Worm (Caenorhabditis elegans) whole organism, young adult: ENCODE measurements around the gene Y39B6A.10.

ENCODE experiments used
- B0336.3 ChIP-seq: fragments of 200-800 bp; sonication (Bioruptor generic); IDR thresholded peaks from 2 replicates; pipeline ENCODE4 v1.3.6; 2022; ENCODE audit warnings: missing genetic modification characterization, missing compliant biosample characterization
- F37B4.10 ChIP-seq: fragments of 200-800 bp; sonication (Bioruptor generic); IDR thresholded peaks from 2 replicates; pipeline ENCODE4 v1.3.6; 2022; ENCODE audit warnings: missing genetic modification characterization, missing compliant biosample characterization
- F55B11.4 ChIP-seq: sonication (generic microtip); optimal IDR thresholded peaks from 2 replicates; lab custom pipeline; 2016; ENCODE audit warnings: missing compliant biosample characterization, missing genetic modification characterization, borderline replicate concordance; ENCODE audit not compliant: insufficient read depth
- Y56A3A.18 ChIP-seq: fragments of 200-800 bp; sonication (Bioruptor generic); IDR thresholded peaks from 2 replicates; pipeline ENCODE4 v1.3.6; 2022; ENCODE audit warnings: missing genetic modification reagents, missing genetic modification characterization, missing compliant biosample characterization
- Y67H2A.10 ChIP-seq: fragments of 200-800 bp; sonication (Bioruptor generic); conservative IDR thresholded peaks from 2 replicates; pipeline ENCODE4 v1.3.6; 2022; ENCODE audit warnings: missing genetic modification reagents, missing genetic modification characterization, missing compliant biosample characterization
- aptf-2 ChIP-seq: fragments of 200-800 bp; sonication (Bioruptor generic); conservative IDR thresholded peaks from 2 replicates; pipeline ENCODE4 v1.3.6; 2022; ENCODE audit warnings: missing genetic modification reagents, missing genetic modification characterization, missing compliant biosample characterization
- aptf-3 ChIP-seq: fragments of 200-800 bp; sonication (Bioruptor generic); IDR thresholded peaks from 2 replicates; pipeline ENCODE4 v1.3.6; 2022; ENCODE audit warnings: missing genetic modification characterization, missing compliant biosample characterization
- atf-7 ChIP-seq: sonication (generic microtip); optimal IDR thresholded peaks from 2 replicates; lab custom pipeline; 2017; ENCODE audit warnings: mild to moderate bottlenecking, missing genetic modification characterization, missing compliant biosample characterization
- bed-1 ChIP-seq: fragments of 200-800 bp; sonication (Bioruptor generic); IDR thresholded peaks from 2 replicates; pipeline ENCODE4 v1.3.6; 2022; ENCODE audit warnings: missing genetic modification reagents, missing genetic modification characterization, missing compliant biosample characterization
- cebp-1 ChIP-seq, 2 experiments: fragments of 200-800 bp in 1 of 2; sonication (Bioruptor generic) in 1 of 2; sonication (generic microtip) in 1 of 2; IDR thresholded peaks in 1 of 2; optimal IDR thresholded peaks in 1 of 2; 2 replicates each; pipeline versions ENCODE4 v1.3.6 to Lab custom; 2017 to 2022; ENCODE audit warnings: missing compliant biosample characterization in 2 of 2, missing genetic modification characterization in 2 of 2, mild to moderate bottlenecking in 1 of 2, missing genetic modification reagents in 1 of 2, moderate library complexity in 1 of 2
- ceh-27 ChIP-seq: fragments of 200-800 bp; sonication (Bioruptor generic); optimal IDR thresholded peaks from 2 replicates; lab custom pipeline; 2018; ENCODE audit warnings: mild to moderate bottlenecking, missing genetic modification characterization, moderate library complexity, missing compliant biosample characterization
- chd-7 ChIP-seq: sonication (generic microtip); optimal IDR thresholded peaks from 2 replicates; lab custom pipeline; 2016; ENCODE audit warnings: mild to moderate bottlenecking, missing genetic modification characterization, moderate library complexity, missing compliant biosample characterization
- die-1 ChIP-seq: sonication (generic microtip); optimal IDR thresholded peaks from 2 replicates; lab custom pipeline; 2016; ENCODE audit warnings: missing genotype, mild to moderate bottlenecking, missing genetic modification characterization, missing compliant biosample characterization
- egl-18 ChIP-seq: fragments of 200-800 bp; sonication (Bioruptor generic); IDR thresholded peaks from 2 replicates; pipeline ENCODE4 v1.3.6; 2022; ENCODE audit warnings: missing genetic modification reagents, missing genetic modification characterization, missing compliant biosample characterization
- egl-44 ChIP-seq: fragments of 200-800 bp; sonication (Bioruptor generic); IDR thresholded peaks from 2 replicates; pipeline ENCODE4 v1.3.6; 2022; ENCODE audit warnings: missing genetic modification reagents, missing genetic modification characterization, missing compliant biosample characterization
- ets-4 ChIP-seq: fragments of 200-800 bp; sonication (Bioruptor generic); optimal IDR thresholded peaks from 2 replicates; lab custom pipeline; 2018; ENCODE audit warnings: mild to moderate bottlenecking, missing genetic modification characterization, missing compliant biosample characterization
- hlh-26 ChIP-seq: fragments of 200-800 bp; sonication (Bioruptor generic); conservative IDR thresholded peaks from 2 replicates; pipeline ENCODE4 v1.3.6; 2022; ENCODE audit warnings: missing genetic modification reagents, missing genetic modification characterization, missing compliant biosample characterization
- hrde-1 ChIP-seq: sonication (generic microtip); optimal IDR thresholded peaks from 2 replicates; lab custom pipeline; 2016; ENCODE audit warnings: missing genetic modification characterization, mild to moderate bottlenecking, missing compliant biosample characterization, moderate library complexity, missing genotype, missing genetic modification reagents, borderline replicate concordance
- hsf-1 ChIP-seq: fragments of 200-800 bp; sonication (Bioruptor generic); IDR thresholded peaks from 2 replicates; pipeline ENCODE4 v1.3.6; 2022; ENCODE audit warnings: missing genetic modification reagents, missing genetic modification characterization, missing compliant biosample characterization
- lag-1 ChIP-seq: fragments of 200-800 bp; sonication (Bioruptor generic); IDR thresholded peaks from 2 replicates; pipeline ENCODE4 v1.3.6; 2022; ENCODE audit warnings: missing genetic modification reagents, missing genetic modification characterization, missing compliant biosample characterization
- let-526 ChIP-seq: fragments of 200-800 bp; sonication (Bioruptor generic); IDR thresholded peaks from 2 replicates; pipeline ENCODE4 v1.3.6; 2022; ENCODE audit warnings: missing genetic modification reagents, missing genetic modification characterization, missing compliant biosample characterization
- lir-1 ChIP-seq: fragments of 200-800 bp; sonication (Bioruptor generic); conservative IDR thresholded peaks from 2 replicates; pipeline ENCODE4 v1.3.6; 2022; ENCODE audit warnings: missing genetic modification reagents, missing genetic modification characterization, missing compliant biosample characterization
- lsy-27 ChIP-seq: sonication (generic microtip); optimal IDR thresholded peaks from 2 replicates; lab custom pipeline; 2017; ENCODE audit warnings: missing genetic modification characterization, mild to moderate bottlenecking, missing compliant biosample characterization, antibody characterized with exemption, missing genotype, borderline replicate concordance; ENCODE audit not compliant: insufficient read depth
- madf-10 ChIP-seq: sonication (generic microtip); optimal IDR thresholded peaks from 2 replicates; lab custom pipeline; 2016; ENCODE audit warnings: mild to moderate bottlenecking, missing genetic modification characterization, missing compliant biosample characterization
- madf-6 ChIP-seq: fragments of 200-800 bp; sonication (Bioruptor generic); IDR thresholded peaks from 2 replicates; pipeline ENCODE4 v1.3.6; 2022; ENCODE audit warnings: missing genetic modification reagents, missing genetic modification characterization, missing compliant biosample characterization
- mcd-1 ChIP-seq: fragments of 200-800 bp; sonication (Bioruptor generic); IDR thresholded peaks from 2 replicates; pipeline ENCODE4 v1.3.6; 2022; ENCODE audit warnings: missing genetic modification reagents, missing genetic modification characterization, missing compliant biosample characterization
- nfya-1 ChIP-seq: sonication (generic microtip); optimal IDR thresholded peaks from 2 replicates; lab custom pipeline; 2017; ENCODE audit warnings: antibody characterized with exemption, missing compliant biosample characterization, missing genetic modification characterization, borderline replicate concordance; ENCODE audit not compliant: insufficient read depth
- nfyb-1 ChIP-seq: fragments of 200-800 bp; sonication (Bioruptor generic); IDR thresholded peaks from 2 replicates; pipeline ENCODE4 v1.3.6; 2022; ENCODE audit warnings: missing genetic modification reagents, missing genetic modification characterization, missing compliant biosample characterization
- nhr-179 ChIP-seq: sonication (generic microtip); optimal IDR thresholded peaks from 2 replicates; lab custom pipeline; 2016; ENCODE audit warnings: mild to moderate bottlenecking, missing genetic modification characterization, missing compliant biosample characterization
- nhr-80 ChIP-seq: sonication (generic microtip); optimal IDR thresholded peaks from 2 replicates; lab custom pipeline; 2016; ENCODE audit warnings: missing genetic modification characterization, missing compliant biosample characterization
- nhr-90 ChIP-seq: sonication (generic microtip); optimal IDR thresholded peaks from 2 replicates; lab custom pipeline; 2016; ENCODE audit warnings: missing genotype, mild to moderate bottlenecking, missing genetic modification characterization, missing compliant biosample characterization
- repo-1 ChIP-seq: sonication (generic microtip); optimal IDR thresholded peaks from 2 replicates; lab custom pipeline; 2017; ENCODE audit warnings: mild to moderate bottlenecking, missing genetic modification characterization, missing compliant biosample characterization
- snpc-1.1 ChIP-seq: sonication (generic microtip); optimal IDR thresholded peaks from 2 replicates; lab custom pipeline; 2017; ENCODE audit warnings: missing genetic modification characterization, mild to moderate bottlenecking, missing compliant biosample characterization, antibody characterized with exemption, moderate library complexity, missing genotype, missing genetic modification reagents; ENCODE audit not compliant: insufficient read depth
- snpc-1.3 ChIP-seq: sonication (generic microtip); optimal IDR thresholded peaks from 2 replicates; lab custom pipeline; 2017; ENCODE audit warnings: missing genetic modification characterization, mild to moderate bottlenecking, missing compliant biosample characterization, antibody characterized with exemption, moderate library complexity, missing genotype, missing genetic modification reagents; ENCODE audit not compliant: insufficient read depth
- snpc-3.4 ChIP-seq: sonication (generic microtip); optimal IDR thresholded peaks from 2 replicates; lab custom pipeline; 2017; ENCODE audit warnings: missing genetic modification characterization, mild to moderate bottlenecking, missing compliant biosample characterization, antibody characterized with exemption, moderate library complexity, missing genotype, missing genetic modification reagents
- snpc-4 ChIP-seq, 5 experiments: fragments of 150-350 bp in 1 of 5; sonication (generic microtip) in 4 of 5; optimal IDR thresholded peaks; 2 replicates each; lab custom pipeline; 2014 to 2018; ENCODE audit warnings: missing genetic modification characterization in 5 of 5, missing biosample characterization in 3 of 5, antibody characterized with exemption in 2 of 5, mild to moderate bottlenecking in 2 of 5, missing compliant biosample characterization in 2 of 5, missing genotype in 2 of 5, moderate library complexity in 2 of 5, missing genetic modification reagents in 1 of 5
- somi-1 ChIP-seq: fragments of 200-800 bp; sonication (Bioruptor generic); optimal IDR thresholded peaks from 2 replicates; lab custom pipeline; 2018; ENCODE audit warnings: mild to moderate bottlenecking, missing genetic modification characterization, missing compliant biosample characterization
- unc-62 ChIP-seq: fragments of 150-350 bp; optimal IDR thresholded peaks from 2 replicates; lab custom pipeline; 2014; ENCODE audit warnings: missing biosample characterization, missing genetic modification reagents, missing genetic modification characterization
- zim-3 ChIP-seq: sonication (generic microtip); optimal IDR thresholded peaks from 2 replicates; lab custom pipeline; 2017; ENCODE audit warnings: mild to moderate bottlenecking, missing genetic modification characterization, moderate library complexity, missing compliant biosample characterization
- ztf-22 ChIP-seq: fragments of 200-800 bp; sonication (Bioruptor generic); optimal IDR thresholded peaks from 2 replicates; lab custom pipeline; 2018; ENCODE audit warnings: mild to moderate bottlenecking, missing genetic modification characterization, moderate library complexity, missing compliant biosample characterization
- ztf-25 ChIP-seq: fragments of 200-800 bp; sonication (Bioruptor generic); IDR thresholded peaks from 2 replicates; pipeline ENCODE4 v1.3.6; 2022; ENCODE audit warnings: missing genetic modification reagents, missing genetic modification characterization, missing compliant biosample characterization
- ztf-28 ChIP-seq: fragments of 200-800 bp; sonication (Bioruptor generic); IDR thresholded peaks from 2 replicates; pipeline ENCODE4 v1.3.6; 2022; ENCODE audit warnings: missing genetic modification reagents, missing genetic modification characterization, missing compliant biosample characterization

The Y39B6A.10 gene

DNA sequence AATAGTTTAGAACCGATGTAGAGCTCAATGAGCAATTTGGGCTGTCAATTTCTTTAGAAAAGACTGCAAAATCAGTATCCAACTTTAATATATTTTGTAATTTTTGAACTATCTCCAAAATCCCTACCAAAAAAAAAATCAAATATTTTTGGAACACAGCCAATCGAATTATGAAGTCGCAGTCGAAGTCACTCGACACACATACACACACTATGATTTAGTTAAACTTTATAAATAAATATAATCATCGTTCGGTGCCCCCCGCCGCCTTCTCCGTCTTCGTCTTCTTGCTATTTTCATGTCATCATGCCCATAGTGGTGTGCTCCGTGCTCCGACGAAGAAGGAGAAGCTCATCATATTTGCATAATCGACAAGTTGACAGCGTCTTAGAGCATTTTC, 43.7 kb upstream of the Y39B6A.10 start:
- TF ChIP-seq ceh-27 (GFP tag; lab: Kevin White, UChicago) = no peak

DNA sequence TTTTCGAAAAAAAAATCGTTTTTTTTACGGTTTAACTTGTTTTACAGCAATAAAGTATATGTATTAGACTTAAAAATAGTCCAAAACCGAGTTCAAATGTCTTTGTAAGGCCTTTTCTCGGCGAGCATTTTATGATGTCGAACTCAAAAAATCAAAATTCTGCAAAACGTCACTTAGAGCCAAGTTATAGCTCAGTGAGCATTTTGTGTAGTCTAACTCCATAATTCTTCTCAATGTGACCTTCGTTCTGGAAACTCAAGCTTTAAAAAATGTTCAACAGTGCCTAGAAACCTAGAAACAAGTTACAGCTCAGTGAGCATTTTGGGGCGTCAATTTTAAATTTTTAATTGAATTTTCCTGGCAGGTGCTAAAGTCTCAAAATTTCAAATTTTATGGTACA, 42.3 kb upstream of the Y39B6A.10 start:
- TF ChIP-seq aptf-2 (GFP tag; lab: Robert Waterston, UW) (no peak), egl-18 (GFP tag; lab: Robert Waterston, UW) (no peak), Y56A3A.18 (GFP tag; lab: Robert Waterston, UW) (no peak), lir-1 (GFP tag; lab: Robert Waterston, UW) (no peak), F55B11.4 (tag; lab: Kevin White, UChicago) (no peak), atf-7 (no peak), F37B4.10 (GFP tag; lab: Robert Waterston, UW) (no peak), bed-1 (no peak), nfya-1 (no peak), snpc-3.4 (tag; lab: Kevin White, UChicago) (no peak), madf-6 (no peak), Y67H2A.10 (GFP tag; lab: Robert Waterston, UW) (no peak)

DNA sequence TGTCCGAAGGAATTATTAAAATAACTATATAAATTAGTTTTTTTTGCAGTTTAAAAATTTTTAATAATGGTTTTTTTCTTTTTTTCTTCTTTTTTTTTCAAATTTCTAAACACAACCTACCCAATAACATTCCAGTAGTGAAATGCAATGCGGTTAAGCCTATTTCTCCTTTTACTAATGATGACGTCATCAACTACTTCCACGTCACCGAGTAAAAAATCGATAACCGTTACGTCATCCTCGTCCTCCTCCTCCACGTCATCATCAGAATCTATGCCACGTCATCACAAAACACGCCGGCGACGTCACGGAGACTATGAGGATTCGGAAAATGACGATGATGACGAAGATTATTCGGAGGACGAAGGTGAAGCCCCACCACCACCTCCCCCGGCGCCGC, 41.2 kb upstream of the Y39B6A.10 start, which contains the start of gene hot-2:
TSS of gene hot-2 (plus strand) at position 134 of the 400 bp plus-strand sequence.
- TF ChIP-seq ztf-28 = no peak
- TF ChIP-seq chd-7 = no peak
- TF ChIP-seq egl-18 (GFP tag; lab: Robert Waterston, UW) = no peak
- TF ChIP-seq repo-1 = no peak
- TF ChIP-seq die-1 (tag; lab: Kevin White, UChicago) = no peak
- TF ChIP-seq ztf-25 = no peak
- TF ChIP-seq egl-44 (GFP tag; lab: Robert Waterston, UW) = no peak
- TF ChIP-seq lsy-27 (tag; lab: Kevin White, UChicago) = no peak
- no peak for TF ChIP-seq snpc-1.1 (tag; lab: Kevin White, UChicago)
- TF ChIP-seq somi-1 (GFP tag; lab: Kevin White, UChicago) = no peak
- no peak for TF ChIP-seq lag-1 (GFP tag; lab: Robert Waterston, UW)
- no peak for TF ChIP-seq let-526 (GFP tag; lab: Robert Waterston, UW)
- no peak for TF ChIP-seq zim-3 (tag; lab: Kevin White, UChicago)
- no peak for TF ChIP-seq nhr-179 (tag; lab: Kevin White, UChicago)
- no peak for TF ChIP-seq hrde-1 (tag; lab: Kevin White, UChicago)

DNA sequence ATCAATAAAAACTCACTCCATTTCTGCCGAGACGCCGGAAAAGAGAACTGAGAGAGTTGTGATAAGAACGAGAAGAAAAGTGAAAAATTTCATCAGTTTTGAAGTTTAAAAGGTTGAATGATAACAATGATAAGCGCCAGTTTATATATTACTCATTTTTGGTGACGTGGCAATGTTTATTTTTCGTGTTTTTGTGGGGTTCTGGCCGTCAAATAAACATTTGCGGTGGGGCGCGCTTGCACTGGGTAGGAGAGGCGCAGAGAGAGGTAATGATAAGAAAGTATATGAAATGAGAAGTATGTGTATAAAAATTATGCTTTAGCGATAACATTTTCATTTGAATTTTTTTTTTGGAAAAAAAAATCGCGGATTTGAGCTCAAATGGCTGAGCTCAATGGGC, 25.3 kb upstream of the Y39B6A.10 start, which contains the start of gene Y39B6A.5:
TSS of gene Y39B6A.5 (minus strand) at position 214 of the 400 bp plus-strand sequence.
- TF ChIP-seq egl-44 (GFP tag; lab: Robert Waterston, UW) (0 out of 2 replicates have a peak, but pooled peaks have one; percentile 29), hsf-1 (no peak), aptf-3 (GFP tag; lab: Robert Waterston, UW) (no peak), ztf-22 (GFP tag; lab: Kevin White, UChicago) (peak; percentile 91), ets-4 (GFP tag; lab: Kevin White, UChicago) (peak; percentile 74), snpc-4 (GFP tag; optimal IDR thresholded peaks at IDR 0.05; lab: Kevin White, UChicago) (no peak), snpc-4 (tag; optimal IDR thresholded peaks at IDR 0.05; lab: Kevin White, UChicago) (peak; percentile 26 to 60 (median 49)), hrde-1 (tag; lab: Kevin White, UChicago) (no peak), madf-10 (peak; percentile 34), snpc-1.3 (tag; lab: Kevin White, UChicago) (no peak), nfyb-1 (GFP tag; lab: Robert Waterston, UW) (peak; percentile 58; the same call in 1 of the 2 replicates), nhr-80 (tag; lab: Kevin White, UChicago) (peak; percentile 97), cebp-1 (GFP tag; IDR thresholded peaks at IDR 0.05; lab: Robert Waterston, UW) (no peak; the same call in 1 of the 2 replicates), cebp-1 (tag; optimal IDR thresholded peaks at IDR 0.05; lab: Kevin White, UChicago) (peak; percentile 80), hlh-26 (GFP tag; lab: Robert Waterston, UW) (no peak), nhr-90 (tag; lab: Kevin White, UChicago) (peak; percentile 62), unc-62 (peak; percentile 47), B0336.3 (no peak), mcd-1 (peak; percentile 87), ztf-25 (no peak)
